Fruit fly (Drosophila melanogaster) whole organism, embryonic: ENCODE data around the gene Pp2A-29B.

Source experiments
- Adf1 ChIP-seq: fragments of 200-800 bp; sonication (Bioruptor generic); IDR thresholded peaks from 2 replicates; pipeline ENCODE4 v1.3.6; 2022; ENCODE audit warnings: missing biosample characterization, missing genetic modification characterization
- B-H2 ChIP-seq: fragments of 200-800 bp; sonication (Bioruptor generic); optimal IDR thresholded peaks from 2 replicates; lab custom pipeline; 2018; ENCODE audit warnings: missing biosample characterization, mild to moderate bottlenecking, missing genetic modification characterization
- Bgb ChIP-seq: fragments of 200-800 bp; sonication (Bioruptor generic); IDR thresholded peaks from 2 replicates; pipeline ENCODE4 v1.3.6; 2022; ENCODE audit warnings: missing biosample characterization, missing genetic modification characterization; ENCODE audit not compliant: partially characterized antibody
- Bteb2 ChIP-seq: fragments of 200-800 bp; sonication (Bioruptor generic); optimal IDR thresholded peaks from 2 replicates; lab custom pipeline; 2016; ENCODE audit warnings: missing biosample characterization, missing genetic modification characterization
- CG10267 ChIP-seq: fragments of 200-800 bp; sonication (Bioruptor generic); optimal IDR thresholded peaks from 2 replicates; lab custom pipeline; 2018; ENCODE audit warnings: missing biosample characterization, mild to moderate bottlenecking, missing genetic modification characterization, moderate library complexity
- CG10462 ChIP-seq: fragments of 200-800 bp; sonication (Bioruptor generic); optimal IDR thresholded peaks from 2 replicates; lab custom pipeline; 2016; ENCODE audit warnings: missing biosample characterization, missing genetic modification characterization
- CG10543 ChIP-seq: fragments of 200-800 bp; sonication (Bioruptor generic); optimal IDR thresholded peaks from 3 replicates; lab custom pipeline; 2017; ENCODE audit warnings: missing biosample characterization, mild to moderate bottlenecking, missing genetic modification characterization, moderate library complexity
- CG11560 ChIP-seq: fragments of 200-800 bp; sonication (Bioruptor generic); IDR thresholded peaks from 3 replicates; pipeline ENCODE4 v1.3.6; 2022; ENCODE audit warnings: missing biosample characterization, missing genetic modification characterization
- CG13624 ChIP-seq: fragments of 200-800 bp; sonication (Bioruptor generic); optimal IDR thresholded peaks from 2 replicates; lab custom pipeline; 2016; ENCODE audit warnings: missing biosample characterization, missing genetic modification characterization
- CG14965 ChIP-seq: fragments of 200-800 bp; sonication (Bioruptor generic); optimal IDR thresholded peaks from 2 replicates; lab custom pipeline; 2016; ENCODE audit warnings: missing biosample characterization, missing genetic modification characterization, borderline replicate concordance
- CG1529 ChIP-seq: fragments of 200-800 bp; sonication (Bioruptor generic); optimal IDR thresholded peaks from 3 replicates; lab custom pipeline; 2018; ENCODE audit warnings: missing biosample characterization, missing genetic modification characterization
- CG15514 ChIP-seq: fragments of 200-800 bp; sonication (Bioruptor generic); optimal IDR thresholded peaks from 3 replicates; lab custom pipeline; 2017; ENCODE audit warnings: missing biosample characterization, missing genetic modification characterization, mild to moderate bottlenecking, moderate library complexity, missing genetic modification reagents
- CG15696 ChIP-seq: fragments of 200-800 bp; sonication (Bioruptor generic); optimal IDR thresholded peaks from 2 replicates; lab custom pipeline; 2019; ENCODE audit warnings: missing biosample characterization, mild to moderate bottlenecking, missing genetic modification characterization, moderate library complexity
- CG16815 ChIP-seq: fragments of 200-800 bp; sonication (Bioruptor generic); optimal IDR thresholded peaks from 3 replicates; lab custom pipeline; 2017; ENCODE audit warnings: missing biosample characterization, mild to moderate bottlenecking, missing genetic modification characterization
- CG16863 ChIP-seq: fragments of 200-800 bp; sonication (Bioruptor generic); optimal IDR thresholded peaks from 3 replicates; lab custom pipeline; 2016; ENCODE audit warnings: missing biosample characterization, missing genetic modification characterization
- CG17361 ChIP-seq: fragments of 200-800 bp; sonication (Bioruptor generic); IDR thresholded peaks from 3 replicates; pipeline ENCODE4 v1.3.6; 2022; ENCODE audit warnings: missing biosample characterization, missing genetic modification characterization
- CG17612 ChIP-seq: fragments of 200-800 bp; sonication (Bioruptor generic); IDR thresholded peaks from 2 replicates; pipeline ENCODE4 v1.3.6; 2022; ENCODE audit warnings: missing biosample characterization, missing genetic modification characterization
- CG1832 ChIP-seq: fragments of 200-800 bp; sonication (Bioruptor generic); optimal IDR thresholded peaks from 2 replicates; lab custom pipeline; 2017; ENCODE audit warnings: missing biosample characterization, mild to moderate bottlenecking, missing genetic modification characterization, inconsistent platforms
- CG30020 ChIP-seq: fragments of 200-800 bp; optimal IDR thresholded peaks from 2 replicates; lab custom pipeline; 2019; ENCODE audit warnings: missing biosample characterization, mild to moderate bottlenecking, missing genetic modification characterization, moderate library complexity
- CG30403 ChIP-seq: fragments of 200-800 bp; sonication (Bioruptor generic); optimal IDR thresholded peaks from 3 replicates; lab custom pipeline; 2016; ENCODE audit warnings: missing biosample characterization, missing genetic modification characterization
- CG31224 ChIP-seq: fragments of 200-800 bp; sonication (Bioruptor generic); IDR thresholded peaks from 2 replicates; pipeline ENCODE4 v1.3.6; 2022; ENCODE audit warnings: missing biosample characterization, missing genetic modification characterization
- CG4404 ChIP-seq: fragments of 200-800 bp; sonication (Bioruptor generic); IDR thresholded peaks from 2 replicates; pipeline ENCODE4 v1.3.6; 2022; ENCODE audit warnings: missing biosample characterization, missing genetic modification characterization
- CG6175 ChIP-seq: fragments of 200-800 bp; sonication (Bioruptor generic); IDR thresholded peaks from 3 replicates; pipeline ENCODE4 v1.3.6; 2022; ENCODE audit warnings: missing biosample characterization, missing genetic modification characterization
- CG6254 ChIP-seq: fragments of 200-800 bp; sonication (Bioruptor generic); optimal IDR thresholded peaks from 3 replicates; lab custom pipeline; 2017; ENCODE audit warnings: mild to moderate bottlenecking, missing biosample characterization, missing genetic modification reagents, missing genetic modification characterization
- CG6683 ChIP-seq: fragments of 200-800 bp; sonication (Bioruptor generic); optimal IDR thresholded peaks from 2 replicates; lab custom pipeline; 2017; ENCODE audit warnings: missing biosample characterization, mild to moderate bottlenecking, missing genetic modification characterization, missing genetic modification reagents
- CG6689 ChIP-seq: fragments of 200-800 bp; sonication (Bioruptor generic); IDR thresholded peaks from 2 replicates; pipeline ENCODE4 v1.3.6; 2022; ENCODE audit warnings: missing biosample characterization, missing genetic modification characterization
- CG8359 ChIP-seq: fragments of 200-800 bp; sonication (Bioruptor generic); optimal IDR thresholded peaks from 2 replicates; lab custom pipeline; 2017; ENCODE audit warnings: missing biosample characterization, mild to moderate bottlenecking, missing genetic modification characterization, borderline replicate concordance
- CG9876 ChIP-seq: fragments of 200-800 bp; sonication (Bioruptor generic); optimal IDR thresholded peaks from 2 replicates; lab custom pipeline; 2016; ENCODE audit warnings: missing biosample characterization, missing genetic modification characterization
- CoRest ChIP-seq: fragments of 200-800 bp; sonication (Bioruptor generic); optimal IDR thresholded peaks from 3 replicates; lab custom pipeline; 2018; ENCODE audit warnings: missing biosample characterization, mild to moderate bottlenecking, missing genetic modification characterization, moderate library complexity
- Gug ChIP-seq: fragments of 200-800 bp; sonication (Bioruptor generic); IDR thresholded peaks from 4 replicates; pipeline ENCODE4 v1.3.6; 2022; ENCODE audit warnings: missing biosample characterization, missing genetic modification characterization
- Med ChIP-seq: fragments of 200-800 bp; sonication (Bioruptor generic); peaks from one replicate; lab custom pipeline; 2016; ENCODE audit warnings: missing biosample characterization, missing genetic modification characterization, mild to moderate bottlenecking, inconsistent platforms, moderate library complexity
- NC2α ChIP-seq: fragments of 200-800 bp; sonication (Bioruptor generic); optimal IDR thresholded peaks from 2 replicates; lab custom pipeline; 2016; ENCODE audit warnings: missing biosample characterization, missing genetic modification characterization
- Optix ChIP-seq: fragments of 200-800 bp; sonication (Bioruptor generic); IDR thresholded peaks from 3 replicates; pipeline ENCODE4 v1.3.6; 2022; ENCODE audit warnings: missing biosample characterization, missing genetic modification characterization
- Ssrp ChIP-seq: fragments of 200-800 bp; sonication (Bioruptor generic); optimal IDR thresholded peaks from 2 replicates; lab custom pipeline; 2018; ENCODE audit warnings: missing biosample characterization, mild to moderate bottlenecking, missing genetic modification characterization, moderate library complexity
- Vsx1 ChIP-seq: fragments of 200-800 bp; sonication (Bioruptor generic); optimal IDR thresholded peaks from 2 replicates; lab custom pipeline; 2017; ENCODE audit warnings: missing biosample characterization, mild to moderate bottlenecking, missing genetic modification characterization, missing genetic modification reagents
- bbx ChIP-seq: fragments of 200-800 bp; sonication (Bioruptor generic); IDR thresholded peaks from 2 replicates; pipeline ENCODE4 v1.3.6; 2022; ENCODE audit warnings: missing biosample characterization, missing genetic modification characterization; ENCODE audit not compliant: partially characterized antibody
- cato ChIP-seq: fragments of 200-800 bp; sonication (Bioruptor generic); optimal IDR thresholded peaks from 2 replicates; lab custom pipeline; 2016; ENCODE audit warnings: missing biosample characterization, missing genetic modification characterization, borderline replicate concordance
- en ChIP-seq: fragments of 200-800 bp; sonication (Bioruptor generic); optimal IDR thresholded peaks from 2 replicates; lab custom pipeline; 2016; ENCODE audit warnings: missing biosample characterization, missing genetic modification characterization
- ewg ChIP-seq: fragments of 200-800 bp; sonication (Bioruptor generic); optimal IDR thresholded peaks from 3 replicates; lab custom pipeline; 2017; ENCODE audit warnings: mild to moderate bottlenecking, missing biosample characterization, missing genetic modification reagents, missing genetic modification characterization
- eyg ChIP-seq: fragments of 200-800 bp; sonication (Bioruptor generic); optimal IDR thresholded peaks from 3 replicates; lab custom pipeline; 2016; ENCODE audit warnings: missing biosample characterization, missing genetic modification characterization
- fd64A ChIP-seq: fragments of 200-800 bp; sonication (Bioruptor generic); optimal IDR thresholded peaks from 3 replicates; lab custom pipeline; 2018; ENCODE audit warnings: missing biosample characterization, mild to moderate bottlenecking, missing genetic modification characterization
- gce ChIP-seq: fragments of 200-800 bp; sonication (Bioruptor generic); IDR thresholded peaks from 3 replicates; pipeline ENCODE4 v1.3.6; 2022; ENCODE audit warnings: missing biosample characterization, missing genetic modification characterization
- gro ChIP-seq: fragments of 200-800 bp; sonication (Bioruptor generic); optimal IDR thresholded peaks from 2 replicates; lab custom pipeline; 2016; ENCODE audit warnings: missing biosample characterization, missing genetic modification characterization
- hth ChIP-seq: fragments of >200 bp; optimal IDR thresholded peaks from 2 replicates; lab custom pipeline; 2017; ENCODE audit warnings: inconsistent platforms
- jigr1 ChIP-seq: fragments of 200-800 bp; sonication (Bioruptor generic); IDR thresholded peaks from 3 replicates; pipeline ENCODE4 v1.3.6; 2022; ENCODE audit warnings: missing biosample characterization, missing genetic modification characterization
- ken ChIP-seq: fragments of 200-800 bp; sonication (Bioruptor generic); IDR thresholded peaks from 3 replicates; pipeline ENCODE4 v1.3.6; 2022; ENCODE audit warnings: missing biosample characterization, missing genetic modification characterization
- nerfin-2 ChIP-seq: fragments of 200-800 bp; sonication (Bioruptor generic); IDR thresholded peaks from 2 replicates; pipeline ENCODE4 v1.3.6; 2022; ENCODE audit warnings: missing biosample characterization, missing genetic modification characterization; ENCODE audit not compliant: partially characterized antibody
- pnt ChIP-seq: fragments of 200-800 bp; sonication (Bioruptor generic); optimal IDR thresholded peaks from 3 replicates; lab custom pipeline; 2016; ENCODE audit warnings: missing biosample characterization, missing genetic modification characterization
- sens ChIP-seq: fragments of 200-800 bp; sonication (Bioruptor generic); peaks from one replicate; lab custom pipeline; 2016; ENCODE audit warnings: missing biosample characterization, missing genetic modification characterization
- stc ChIP-seq: fragments of 200-800 bp; sonication (Bioruptor generic); IDR thresholded peaks from 2 replicates; pipeline ENCODE4 v1.3.6; 2022; ENCODE audit warnings: missing biosample characterization, missing genetic modification characterization
- zen2 ChIP-seq: fragments of 200-800 bp; sonication (Bioruptor generic); IDR thresholded peaks from 3 replicates; pipeline ENCODE4 v1.3.6; 2022; ENCODE audit warnings: missing biosample characterization, missing genetic modification characterization; ENCODE audit not compliant: partially characterized antibody

The Pp2A-29B gene

dm6 chr2L:8334705-8335104 lies 31.1 kb upstream of the Pp2A-29B start (continued):
- TF ChIP-seq CG6683 (no peak), sens (GFP tag; lab: Kevin White, UChicago) (peak; percentile 81), Adf1 (no peak), CG30020 (no peak), CG10543 (GFP tag; lab: Kevin White, UChicago) (no peak), fd64A (GFP tag; lab: Kevin White, UChicago) (no peak), CG16815 (GFP tag; lab: Kevin White, UChicago) (no peak), CG30403 (GFP tag; lab: Kevin White, UChicago) (no peak), stc (0 out of 2 replicates have a peak, but pooled peaks have one; percentile 15), CG6689 (GFP tag; lab: Robert Waterston, UW) (0 out of 2 replicates have a peak, but pooled peaks have one; percentile 18), en (GFP tag; lab: Kevin White, UChicago) (no peak), bbx (GFP tag; lab: Robert Waterston, UW) (no peak), zen2 (GFP tag; lab: Robert Waterston, UW) (no peak), CG17361 (no peak), CG13624 (GFP tag; lab: Kevin White, UChicago) (no peak), ken (GFP tag; lab: Robert Waterston, UW) (peak; percentile 39; the same call in 1 of the 3 replicates), CG15696 (tag; lab: Kevin White, UChicago) (no peak), B-H2 (GFP tag; lab: Kevin White, UChicago) (no peak), Bteb2 (GFP tag; lab: Kevin White, UChicago) (no peak), CG16863 (GFP tag; lab: Kevin White, UChicago) (no peak), NC2α (GFP tag; lab: Kevin White, UChicago) (no peak), Gug (GFP tag; lab: Robert Waterston, UW) (no peak), CG4404 (GFP tag; lab: Robert Waterston, UW) (no peak), ewg (GFP tag; lab: Kevin White, UChicago) (no peak), CG1832 (GFP tag; lab: Kevin White, UChicago) (no peak), CG17612 (GFP tag; lab: Robert Waterston, UW) (no peak), CG6175 (GFP tag; lab: Robert Waterston, UW) (peak; percentile 85; the same call in 2 of the 3 replicates), CG15514 (GFP tag; lab: Kevin White, UChicago) (no peak), Med (GFP tag; lab: Kevin White, UChicago) (peak; percentile 70), Bgb (GFP tag; lab: Robert Waterston, UW) (no peak), gce (no peak), jigr1 (GFP tag; lab: Robert Waterston, UW) (no peak), cato (GFP tag; lab: Kevin White, UChicago) (no peak), CG11560 (tag; lab: Robert Waterston, UW) (no peak), CoRest (tag; lab: Kevin White, UChicago) (peak; percentile 11), nerfin-2 (GFP tag; lab: Robert Waterston, UW) (no peak), Ssrp (tag; lab: Kevin White, UChicago) (no peak), CG14965 (no peak), hth (lab: Kevin White, UChicago) (no peak), CG1529 (no peak), CG10267 (tag; lab: Kevin White, UChicago) (no peak), CG8359 (GFP tag; lab: Kevin White, UChicago) (no peak), pnt (GFP tag; lab: Kevin White, UChicago) (no peak), CG9876 (GFP tag; lab: Kevin White, UChicago) (no peak), Optix (GFP tag; lab: Robert Waterston, UW) (0 out of 3 replicates have a peak, but pooled peaks have one; percentile 24), Vsx1 (GFP tag; lab: Kevin White, UChicago) (no peak), eyg (GFP tag; lab: Kevin White, UChicago) (no peak), CG6254 (GFP tag; lab: Kevin White, UChicago) (no peak), CG31224 (GFP tag; lab: Robert Waterston, UW) (no peak), gro (GFP tag; lab: Kevin White, UChicago) (no peak), CG10462 (no peak)
